Worm (Caenorhabditis elegans) whole organism, L1 larva: ENCODE data around the gene tin-10.

Source experiments
- Y116A8C.19 ChIP-seq: sonication (generic microtip); optimal IDR thresholded peaks from 2 replicates; lab custom pipeline; 2016; ENCODE audit warnings: missing compliant biosample characterization, missing genetic modification characterization, borderline replicate concordance
- egl-13 ChIP-seq: sonication (generic microtip); optimal IDR thresholded peaks from 2 replicates; lab custom pipeline; 2016; ENCODE audit warnings: missing genotype, missing genetic modification reagents, missing genetic modification characterization, missing compliant biosample characterization
- elt-3 ChIP-seq, 6 experiments: fragments of 150-350 bp in 1 of 6; sonication (generic microtip); optimal IDR thresholded peaks; 2 replicates each; lab custom pipeline; 2017 to 2018; ENCODE audit warnings: missing biosample characterization in 6 of 6, missing genetic modification characterization in 6 of 6, inconsistent platforms in 1 of 6
- fkh-10 ChIP-seq: sonication (generic microtip); optimal IDR thresholded peaks from 2 replicates; lab custom pipeline; 2017; ENCODE audit warnings: missing biosample characterization, missing genetic modification reagents, missing genetic modification characterization
- hlh-17 ChIP-seq: fragments of 200-800 bp; sonication (Bioruptor generic); optimal IDR thresholded peaks from 2 replicates; lab custom pipeline; 2018; ENCODE audit warnings: missing genetic modification characterization, mild to moderate bottlenecking, missing compliant biosample characterization, moderate library complexity, borderline replicate concordance
- lin-39 ChIP-seq: fragments of 150-350 bp; optimal IDR thresholded peaks from 2 replicates; lab custom pipeline; 2014; ENCODE audit warnings: missing biosample characterization, missing genetic modification reagents, missing genetic modification characterization
- lir-3 ChIP-seq: sonication (generic microtip); optimal IDR thresholded peaks from 2 replicates; lab custom pipeline; 2016; ENCODE audit warnings: mild to moderate bottlenecking, missing genetic modification characterization, moderate library complexity, missing compliant biosample characterization; ENCODE audit not compliant: poor library complexity
- nhr-11 ChIP-seq: fragments of 150-350 bp; optimal IDR thresholded peaks from 2 replicates; lab custom pipeline; 2014; ENCODE audit warnings: missing biosample characterization, missing genetic modification characterization
- nhr-12 ChIP-seq: sonication (generic microtip); optimal IDR thresholded peaks from 2 replicates; lab custom pipeline; 2017; ENCODE audit warnings: missing biosample characterization, missing genetic modification characterization
- sox-4 ChIP-seq: sonication (generic microtip); optimal IDR thresholded peaks from 2 replicates; lab custom pipeline; 2016; ENCODE audit warnings: missing genetic modification characterization, missing compliant biosample characterization

ce11 chrIII:11534624-11535079, 32.0 kb upstream of the tin-10 start, which contains the start of gene nrps-1:
- no peak for TF ChIP-seq nhr-12
- TF ChIP-seq lir-3 (tag; lab: Kevin White, UChicago), result no peak
- TF ChIP-seq lin-39 (tag; lab: Kevin White, UChicago), result no peak
- no peak for TF ChIP-seq fkh-10 (GFP tag; lab: Kevin White, UChicago)
- no peak for TF ChIP-seq egl-13 (tag; lab: Kevin White, UChicago)
- no peak for TF ChIP-seq elt-3 (tag; optimal IDR thresholded peaks at IDR 0.05; lab: Kevin White, UChicago)
- TF ChIP-seq hlh-17 (GFP tag; lab: Kevin White, UChicago), result no peak
- no peak for TF ChIP-seq sox-4
- TF ChIP-seq nhr-11, result no peak
- TF ChIP-seq Y116A8C.19 (tag; lab: Kevin White, UChicago), result no peak
